Worm (Caenorhabditis elegans): ENCODE data around the gene tbx-34.

ce11 chrIII:11236788-11237187 is 18.7 kb upstream of the tbx-34 start, which contains the start of the genes Y47D3A.14 and aakb-2:
- TF ChIP-seq W03F9.2 (tag; optimal IDR thresholded peaks at IDR 0.05): peak; percentile 41
- no peak for TF ChIP-seq him-1 (tag; optimal IDR thresholded peaks at IDR 0.05)

All from whole organism, L4/young adult.